Fruit fly (Drosophila melanogaster): ENCODE results near the gene CG32432.

Gene CG32432

dm6 chr3L:20932556-20932955, 47.6 kb upstream of the CG32432 start:
- TF ChIP-seq dmrt93B (GFP tag; optimal IDR thresholded peaks at IDR 0.05) (no peak), jim (GFP tag; optimal IDR thresholded peaks at IDR 0.05) (no peak), fru (GFP tag; optimal IDR thresholded peaks at IDR 0.05) (no peak), woc (GFP tag; optimal IDR thresholded peaks at IDR 0.05) (no peak), h (GFP tag; optimal IDR thresholded peaks at IDR 0.05) (no peak), Myc (optimal IDR thresholded peaks at IDR 0.05) (no peak), CG32264 (GFP tag; optimal IDR thresholded peaks at IDR 0.05) (no peak), br (GFP tag; optimal IDR thresholded peaks at IDR 0.05) (no peak), lola (GFP tag; optimal IDR thresholded peaks at IDR 0.05) (no peak), Hr83 (GFP tag; optimal IDR thresholded peaks at IDR 0.05; ENCODE audit: poor library complexity, severe bottlenecking) (no peak), brk (GFP tag; optimal IDR thresholded peaks at IDR 0.05) (no peak), dsf (GFP tag; optimal IDR thresholded peaks at IDR 0.05; ENCODE audit: borderline replicate concordance) (no peak), Hr78 (GFP tag; optimal IDR thresholded peaks at IDR 0.05) (no peak), Vsx2 (GFP tag; optimal IDR thresholded peaks at IDR 0.05; ENCODE audit: partially characterized antibody) (no peak), Dfd (GFP tag; optimal IDR thresholded peaks at IDR 0.05) (no peak)

- TF ChIP-seq sv (GFP tag; optimal IDR thresholded peaks at IDR 0.05) (no peak), Dfd (GFP tag; optimal IDR thresholded peaks at IDR 0.05) (no peak), N (GFP tag; optimal IDR thresholded peaks at IDR 0.05) (no peak), lola (GFP tag; optimal IDR thresholded peaks at IDR 0.05) (no peak), Abd-B (GFP tag; optimal IDR thresholded peaks at IDR 0.05) (no peak), tai (GFP tag; optimal IDR thresholded peaks at IDR 0.05) (no peak), foxo (GFP tag; optimal IDR thresholded peaks at IDR 0.05) (no peak), br (GFP tag; optimal IDR thresholded peaks at IDR 0.05) (no peak), dmrt93B (GFP tag; optimal IDR thresholded peaks at IDR 0.05) (no peak), sage (GFP tag; optimal IDR thresholded peaks at IDR 0.05) (no peak), ey (GFP tag; optimal IDR thresholded peaks at IDR 0.05) (no peak), dsf (GFP tag; optimal IDR thresholded peaks at IDR 0.05; ENCODE audit: borderline replicate concordance) (no peak), brk (GFP tag; optimal IDR thresholded peaks at IDR 0.05) (no peak), h (GFP tag; optimal IDR thresholded peaks at IDR 0.05) (no peak), OdsH (GFP tag; optimal IDR thresholded peaks at IDR 0.05) (no peak)
Measured at dm6 chr3L:20931510-20931909, 46.5 kb upstream of the CG32432 start.

dm6 chr3L:20930059-20930785, 45.2 kb upstream of the CG32432 start:
- TF ChIP-seq CrebA (GFP tag; optimal IDR thresholded peaks at IDR 0.05; ENCODE audit: borderline replicate concordance) (no peak), foxo (GFP tag; optimal IDR thresholded peaks at IDR 0.05) (peak in 1 of 2 experiments; percentile 48), OdsH (GFP tag; optimal IDR thresholded peaks at IDR 0.05) (no peak), fru (GFP tag; optimal IDR thresholded peaks at IDR 0.05) (peak; percentile 33), jim (GFP tag; optimal IDR thresholded peaks at IDR 0.05) (no peak), Rel (GFP tag; optimal IDR thresholded peaks at IDR 0.05) (no peak), Rel (tag; optimal IDR thresholded peaks at IDR 0.05) (no peak), Hnf4 (GFP tag; optimal IDR thresholded peaks at IDR 0.05) (no peak), ey (GFP tag; optimal IDR thresholded peaks at IDR 0.05) (no peak), HLH106 (tag; optimal IDR thresholded peaks at IDR 0.05) (peak; percentile 42), CG32264 (GFP tag; optimal IDR thresholded peaks at IDR 0.05) (no peak), sv (GFP tag; optimal IDR thresholded peaks at IDR 0.05) (no peak), Vsx2 (GFP tag; optimal IDR thresholded peaks at IDR 0.05; ENCODE audit: partially characterized antibody) (no peak), Jra (GFP tag; optimal IDR thresholded peaks at IDR 0.05) (no peak), Sp1 (GFP tag; optimal IDR thresholded peaks at IDR 0.05) (peak; percentile 29), Abd-B (GFP tag; optimal IDR thresholded peaks at IDR 0.05) (no peak), woc (GFP tag; optimal IDR thresholded peaks at IDR 0.05) (no peak), sage (GFP tag; optimal IDR thresholded peaks at IDR 0.05) (no peak), Hr78 (GFP tag; optimal IDR thresholded peaks at IDR 0.05) (no peak), dmrt93B (GFP tag; optimal IDR thresholded peaks at IDR 0.05) (peak; percentile 25), GATAd (GFP tag; optimal IDR thresholded peaks at IDR 0.05) (no peak), h (GFP tag; optimal IDR thresholded peaks at IDR 0.05) (peak; percentile 37), lola (GFP tag; optimal IDR thresholded peaks at IDR 0.05) (no peak), psq (GFP tag; optimal IDR thresholded peaks at IDR 0.05) (peak; percentile 15), pan (optimal IDR thresholded peaks at IDR 0.05) (no peak), rgr (GFP tag; optimal IDR thresholded peaks at IDR 0.05) (peak; percentile 7), CG9705 (GFP tag; optimal IDR thresholded peaks at IDR 0.05) (no peak), dsf (GFP tag; optimal IDR thresholded peaks at IDR 0.05; ENCODE audit: borderline replicate concordance) (no peak), Mio (GFP tag; optimal IDR thresholded peaks at IDR 0.05) (no peak)
